Worm (Caenorhabditis elegans): ENCODE data around the gene nrx-1.

The nrx-1 gene

DNA sequence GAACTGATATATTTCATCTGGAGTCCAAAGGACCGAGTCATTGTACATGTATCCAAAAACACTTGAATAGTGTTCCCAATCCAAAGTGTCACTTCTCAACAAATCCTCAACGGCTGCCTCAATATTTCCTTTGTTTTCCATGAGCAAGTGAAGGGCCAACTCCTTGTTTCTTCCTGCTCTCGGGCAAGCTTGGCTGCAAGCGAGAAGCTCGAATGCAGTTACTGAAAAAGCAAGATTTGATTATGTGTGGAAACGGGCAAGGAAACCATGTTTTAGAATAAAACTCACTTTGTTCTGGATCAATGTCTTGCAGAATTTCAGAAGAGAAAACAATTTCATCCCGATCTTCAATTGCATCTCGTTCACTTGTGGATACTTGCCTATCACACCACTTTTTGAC lies 29.4 kb downstream of the nrx-1 start:
- TF ChIP-seq D2030.7 (GFP tag; IDR thresholded peaks at IDR 0.05) (no peak), die-1 (tag; optimal IDR thresholded peaks at IDR 0.05) (no peak), F33H1.4 (GFP tag; IDR thresholded peaks at IDR 0.05) (no peak), F23B12.7 (tag; optimal IDR thresholded peaks at IDR 0.05; ENCODE audit: insufficient read depth) (no peak), ets-4 (GFP tag; optimal IDR thresholded peaks at IDR 0.05) (no peak), C06A6.2 (GFP tag; conservative IDR thresholded peaks at IDR 0.05) (no peak), F37B4.10 (GFP tag; IDR thresholded peaks at IDR 0.05) (no peak), nhr-27 (tag; optimal IDR thresholded peaks at IDR 0.05) (no peak), mel-28 (tag; optimal IDR thresholded peaks at IDR 0.05; ENCODE audit: borderline replicate concordance) (no peak), ZK185.1 (tag; optimal IDR thresholded peaks at IDR 0.05; ENCODE audit: poor library complexity, severe bottlenecking) (no peak), F57C9.4 (tag; optimal IDR thresholded peaks at IDR 0.05) (no peak), C17E4.6 (GFP tag; IDR thresholded peaks at IDR 0.05) (no peak), hrde-1 (tag; optimal IDR thresholded peaks at IDR 0.05; ENCODE audit: borderline replicate concordance) (no peak), hlh-12 (tag; optimal IDR thresholded peaks at IDR 0.05) (no peak), F52B5.7 (tag; optimal IDR thresholded peaks at IDR 0.05) (no peak), K12H6.12 (tag; optimal IDR thresholded peaks at IDR 0.05) (no peak), ztf-6 (GFP tag; IDR thresholded peaks at IDR 0.05) (no peak)

DNA sequence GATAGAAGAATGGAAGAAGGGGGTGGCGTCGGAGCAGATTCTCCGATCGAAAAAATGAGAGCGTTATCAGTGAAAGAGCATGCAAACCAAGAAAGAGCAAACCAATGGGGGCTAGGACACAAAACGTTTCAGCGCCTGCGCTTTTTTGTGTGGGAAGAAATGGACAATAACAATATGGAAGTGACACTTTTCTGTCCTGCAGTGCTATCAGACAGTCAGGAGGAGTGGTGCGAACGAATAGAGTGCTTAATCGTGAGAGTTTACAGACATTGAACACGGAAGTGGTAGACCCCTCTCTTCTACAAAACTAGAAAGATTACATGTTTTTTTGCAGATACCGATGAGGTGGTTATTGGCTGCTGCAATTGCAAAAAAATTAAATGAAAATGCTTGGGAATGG lies 30.6 kb downstream of the nrx-1 start:
- TF ChIP-seq unc-130 (GFP tag; optimal IDR thresholded peaks at IDR 0.05) (no peak), F52B5.7 (tag; optimal IDR thresholded peaks at IDR 0.05) (no peak), lin-40 (tag; optimal IDR thresholded peaks at IDR 0.05) (no peak), Y53G8AR.9 (GFP tag; conservative IDR thresholded peaks at IDR 0.05) (0 out of 2 replicates have a peak, but pooled peaks have one; percentile 48), xnd-1 (tag; optimal IDR thresholded peaks at IDR 0.05) (no peak), ztf-6 (GFP tag; IDR thresholded peaks at IDR 0.05) (no peak), chd-7 (tag; optimal IDR thresholded peaks at IDR 0.05) (peak; percentile 50), ets-4 (GFP tag; optimal IDR thresholded peaks at IDR 0.05) (peak; percentile 93), tbp1 (GFP tag; optimal IDR thresholded peaks at IDR 0.05) (peak; percentile 12), madf-10 (tag; optimal IDR thresholded peaks at IDR 0.05) (peak; percentile 26), sptf-2 (GFP tag; optimal IDR thresholded peaks at IDR 0.05) (peak; percentile 11), pha-4 (tag; optimal IDR thresholded peaks at IDR 0.05) (no peak), nfyb-1 (GFP tag; IDR thresholded peaks at IDR 0.05) (peak; percentile 8; the same call in 1 of the 2 replicates), unc-62 (GFP tag; optimal IDR thresholded peaks at IDR 0.05) (peak; percentile 77), ekl-4 (GFP tag; IDR thresholded peaks at IDR 0.05) (no peak; the same call in 1 of the 2 replicates), Y56A3A.18 (GFP tag; IDR thresholded peaks at IDR 0.05) (no peak), D2030.7 (GFP tag; IDR thresholded peaks at IDR 0.05) (no peak), dpff-1 (tag; optimal IDR thresholded peaks at IDR 0.05) (no peak), atf-7 (tag; optimal IDR thresholded peaks at IDR 0.05) (peak; percentile 59), B0336.3 (GFP tag; IDR thresholded peaks at IDR 0.05) (no peak), cebp-1 (GFP tag; IDR thresholded peaks at IDR 0.05) (no peak), cebp-1 (tag; optimal IDR thresholded peaks at IDR 0.05) (peak; percentile 40), sdz-38 (tag; optimal IDR thresholded peaks at IDR 0.05) (no peak), bed-1 (GFP tag; IDR thresholded peaks at IDR 0.05) (no peak), F57A8.1 (GFP tag; optimal IDR thresholded peaks at IDR 0.05) (no peak), Y95B8A.8 (GFP tag; IDR thresholded peaks at IDR 0.05) (0 out of 2 replicates have a peak, but pooled peaks have one; percentile 19), dox-1 (GFP tag; IDR thresholded peaks at IDR 0.05) (peak; percentile 76), snpc-3.4 (tag; optimal IDR thresholded peaks at IDR 0.05) (no peak), ceh-40 (GFP tag; IDR thresholded peaks at IDR 0.05) (no peak), mel-28 (tag; optimal IDR thresholded peaks at IDR 0.05; ENCODE audit: borderline replicate concordance) (no peak), nhr-80 (tag; optimal IDR thresholded peaks at IDR 0.05) (peak; percentile 100), ztf-22 (GFP tag; optimal IDR thresholded peaks at IDR 0.05) (peak; percentile 84), ceh-79 (tag; optimal IDR thresholded peaks at IDR 0.05) (no peak), aptf-3 (GFP tag; IDR thresholded peaks at IDR 0.05) (no peak), hmg-1.2 (GFP tag; IDR thresholded peaks at IDR 0.05) (0 out of 2 replicates have a peak, but pooled peaks have one; percentile 20), lin-26 (GFP tag; IDR thresholded peaks at IDR 0.05) (no peak)
